Fruit fly (Drosophila melanogaster) whole organism, embryonic: ENCODE measurements around the gene ph-p.

Experiments
- ATbp ChIP-seq: fragments of 200-800 bp; sonication (Bioruptor generic); optimal IDR thresholded peaks from 2 replicates; lab custom pipeline; 2017; ENCODE audit warnings: missing biosample characterization, mild to moderate bottlenecking, missing genetic modification characterization, missing genetic modification reagents
- Adf1 ChIP-seq: fragments of 200-800 bp; sonication (Bioruptor generic); IDR thresholded peaks from 2 replicates; pipeline ENCODE4 v1.3.6; 2022; ENCODE audit warnings: missing biosample characterization, missing genetic modification characterization
- Antp ChIP-seq: fragments of 200-800 bp; sonication (Bioruptor generic); optimal IDR thresholded peaks from 3 replicates; lab custom pipeline; 2016; ENCODE audit warnings: missing biosample characterization, missing genetic modification characterization
- CG10147 ChIP-seq: fragments of 200-800 bp; sonication (Bioruptor generic); optimal IDR thresholded peaks from 2 replicates; lab custom pipeline; 2019; ENCODE audit warnings: missing biosample characterization, mild to moderate bottlenecking, missing genetic modification characterization, moderate library complexity
- CG10267 ChIP-seq: fragments of 200-800 bp; sonication (Bioruptor generic); optimal IDR thresholded peaks from 2 replicates; lab custom pipeline; 2018; ENCODE audit warnings: missing biosample characterization, mild to moderate bottlenecking, missing genetic modification characterization, moderate library complexity
- CG10462 ChIP-seq: fragments of 200-800 bp; sonication (Bioruptor generic); optimal IDR thresholded peaks from 2 replicates; lab custom pipeline; 2016; ENCODE audit warnings: missing biosample characterization, missing genetic modification characterization
- CG10565 ChIP-seq: fragments of 200-800 bp; sonication (Bioruptor generic); optimal IDR thresholded peaks from 3 replicates; lab custom pipeline; 2016; ENCODE audit warnings: missing biosample characterization, mild to moderate bottlenecking, missing genetic modification characterization
- CG13296 ChIP-seq: fragments of 200-800 bp; sonication (Bioruptor generic); optimal IDR thresholded peaks from 3 replicates; lab custom pipeline; 2018; ENCODE audit warnings: missing biosample characterization, mild to moderate bottlenecking, missing genetic modification characterization
- CG14441 ChIP-seq: fragments of 200-800 bp; sonication (Bioruptor generic); IDR thresholded peaks from 2 replicates; pipeline ENCODE4 v1.3.6; 2022; ENCODE audit warnings: missing biosample characterization, missing genetic modification characterization
- CG17385 ChIP-seq: fragments of 200-800 bp; sonication (Bioruptor generic); optimal IDR thresholded peaks from 3 replicates; lab custom pipeline; 2018; ENCODE audit warnings: missing biosample characterization, mild to moderate bottlenecking, missing genetic modification characterization
- CG1832 ChIP-seq: fragments of 200-800 bp; sonication (Bioruptor generic); optimal IDR thresholded peaks from 2 replicates; lab custom pipeline; 2017; ENCODE audit warnings: missing biosample characterization, mild to moderate bottlenecking, missing genetic modification characterization, inconsistent platforms
- CG2678 ChIP-seq: fragments of 200-800 bp; sonication (Bioruptor generic); optimal IDR thresholded peaks from 3 replicates; lab custom pipeline; 2019; ENCODE audit warnings: missing biosample characterization, mild to moderate bottlenecking, missing genetic modification characterization, moderate library complexity
- CG32532 ChIP-seq: fragments of 200-800 bp; sonication (Bioruptor generic); IDR thresholded peaks from 2 replicates; pipeline ENCODE4 v1.3.6; 2022; ENCODE audit warnings: missing biosample characterization, missing genetic modification characterization
- CG32767 ChIP-seq: fragments of 200-800 bp; sonication (Bioruptor generic); IDR thresholded peaks from 2 replicates; pipeline ENCODE4 v1.3.6; 2022; ENCODE audit warnings: missing biosample characterization, missing genetic modification characterization
- CG3838 ChIP-seq: fragments of 200-800 bp; sonication (Bioruptor generic); optimal IDR thresholded peaks from 3 replicates; lab custom pipeline; 2016; ENCODE audit warnings: missing biosample characterization, missing genetic modification characterization
- CG6683 ChIP-seq: fragments of 200-800 bp; sonication (Bioruptor generic); optimal IDR thresholded peaks from 2 replicates; lab custom pipeline; 2017; ENCODE audit warnings: missing biosample characterization, mild to moderate bottlenecking, missing genetic modification characterization, missing genetic modification reagents
- CG6791 ChIP-seq: fragments of 200-800 bp; sonication (Bioruptor generic); IDR thresholded peaks from 3 replicates; pipeline ENCODE4 v1.3.6; 2022; ENCODE audit warnings: missing biosample characterization, missing genetic modification characterization; ENCODE audit not compliant: partially characterized antibody
- CG7556 ChIP-seq: fragments of 200-800 bp; sonication (Bioruptor generic); optimal IDR thresholded peaks from 2 replicates; lab custom pipeline; 2017; ENCODE audit warnings: missing biosample characterization, mild to moderate bottlenecking, missing genetic modification characterization
- CG9727 ChIP-seq: fragments of 200-800 bp; sonication (Bioruptor generic); optimal IDR thresholded peaks from 3 replicates; lab custom pipeline; 2017; ENCODE audit warnings: missing biosample characterization, mild to moderate bottlenecking, missing genetic modification characterization
- Ets65A ChIP-seq: fragments of 200-800 bp; sonication (Bioruptor generic); peaks from one replicate; lab custom pipeline; 2016; ENCODE audit warnings: missing biosample characterization, missing genetic modification characterization
- HLH4C ChIP-seq: fragments of 200-800 bp; sonication (Bioruptor generic); IDR thresholded peaks from 3 replicates; pipeline ENCODE4 v1.3.6; 2022; ENCODE audit warnings: missing biosample characterization, missing genetic modification characterization; ENCODE audit not compliant: partially characterized antibody
- HmgD ChIP-seq: fragments of 200-800 bp; sonication (Bioruptor generic); optimal IDR thresholded peaks from 3 replicates; lab custom pipeline; 2016; ENCODE audit warnings: missing biosample characterization, missing genetic modification characterization
- Hr51 ChIP-seq, 2 experiments: fragments of 200-800 bp; sonication (Bioruptor generic); optimal IDR thresholded peaks; 2 replicates in 1 of 2; 3 replicates in 1 of 2; lab custom pipeline; 2016 to 2018; ENCODE audit warnings: missing biosample characterization in 2 of 2, missing genetic modification characterization in 2 of 2, mild to moderate bottlenecking in 1 of 2, moderate library complexity in 1 of 2
- Kr ChIP-seq: fragments of 200-800 bp; sonication (Bioruptor generic); optimal IDR thresholded peaks from 2 replicates; lab custom pipeline; 2017; ENCODE audit warnings: missing biosample characterization, mild to moderate bottlenecking, missing genetic modification characterization
- Lpt ChIP-seq: fragments of >200 bp; optimal IDR thresholded peaks from 2 replicates; lab custom pipeline; 2018; ENCODE audit warnings: missing biosample characterization, missing genetic modification characterization
- MESR4 ChIP-seq: fragments of 200-800 bp; sonication (Bioruptor generic); optimal IDR thresholded peaks from 2 replicates; lab custom pipeline; 2018; ENCODE audit warnings: missing biosample characterization, mild to moderate bottlenecking, missing genetic modification characterization, moderate library complexity
- Mad ChIP-seq: fragments of 200-800 bp; sonication (Bioruptor generic); optimal IDR thresholded peaks from 2 replicates; lab custom pipeline; 2016; ENCODE audit warnings: missing biosample characterization, missing genetic modification characterization
- Med ChIP-seq: fragments of 200-800 bp; sonication (Bioruptor generic); peaks from one replicate; lab custom pipeline; 2016; ENCODE audit warnings: missing biosample characterization, missing genetic modification characterization, mild to moderate bottlenecking, inconsistent platforms, moderate library complexity
- Opbp ChIP-seq: fragments of 200-800 bp; sonication (Bioruptor generic); IDR thresholded peaks from 3 replicates; pipeline ENCODE4 v1.3.6; 2022; ENCODE audit warnings: missing biosample characterization, missing genetic modification characterization; ENCODE audit not compliant: partially characterized antibody
- Pdp1 ChIP-seq, 2 experiments: fragments of 200-800 bp; sonication (Bioruptor generic); optimal IDR thresholded peaks; 3 replicates each; lab custom pipeline; 2016; ENCODE audit warnings: missing biosample characterization in 2 of 2, missing genetic modification characterization in 2 of 2, mild to moderate bottlenecking in 1 of 2, moderate library complexity in 1 of 2
- Sox102F ChIP-seq: fragments of 200-800 bp; sonication (Bioruptor generic); optimal IDR thresholded peaks from 2 replicates; lab custom pipeline; 2018; ENCODE audit warnings: missing biosample characterization, mild to moderate bottlenecking, missing genetic modification characterization, moderate library complexity
- YL-1 ChIP-seq: fragments of 200-800 bp; sonication (Bioruptor generic); optimal IDR thresholded peaks from 3 replicates; lab custom pipeline; 2017; ENCODE audit warnings: missing biosample characterization, mild to moderate bottlenecking, missing genetic modification characterization
- abd-A ChIP-seq: fragments of 200-800 bp; sonication (Bioruptor generic); optimal IDR thresholded peaks from 3 replicates; lab custom pipeline; 2019; ENCODE audit warnings: missing biosample characterization, mild to moderate bottlenecking, missing genetic modification characterization, moderate library complexity
- az2 ChIP-seq: fragments of 200-800 bp; sonication (Bioruptor generic); optimal IDR thresholded peaks from 3 replicates; lab custom pipeline; 2016; ENCODE audit warnings: missing biosample characterization, missing genetic modification characterization
- bbx ChIP-seq: fragments of 200-800 bp; sonication (Bioruptor generic); IDR thresholded peaks from 2 replicates; pipeline ENCODE4 v1.3.6; 2022; ENCODE audit warnings: missing biosample characterization, missing genetic modification characterization; ENCODE audit not compliant: partially characterized antibody
- cato ChIP-seq: fragments of 200-800 bp; sonication (Bioruptor generic); optimal IDR thresholded peaks from 2 replicates; lab custom pipeline; 2016; ENCODE audit warnings: missing biosample characterization, missing genetic modification characterization, borderline replicate concordance
- danr ChIP-seq: fragments of 200-800 bp; sonication (Bioruptor generic); IDR thresholded peaks from 2 replicates; pipeline ENCODE4 v1.3.6; 2022; ENCODE audit warnings: missing biosample characterization, missing genetic modification characterization
- fd102C ChIP-seq: fragments of 200-800 bp; sonication (Bioruptor generic); optimal IDR thresholded peaks from 2 replicates; lab custom pipeline; 2018; ENCODE audit warnings: missing biosample characterization, mild to moderate bottlenecking, missing genetic modification characterization, moderate library complexity
- kah ChIP-seq: fragments of 200-800 bp; sonication (Bioruptor generic); optimal IDR thresholded peaks from 2 replicates; lab custom pipeline; 2018; ENCODE audit warnings: missing biosample characterization, mild to moderate bottlenecking, missing genetic modification characterization
- nerfin-2 ChIP-seq: fragments of 200-800 bp; sonication (Bioruptor generic); IDR thresholded peaks from 2 replicates; pipeline ENCODE4 v1.3.6; 2022; ENCODE audit warnings: missing biosample characterization, missing genetic modification characterization; ENCODE audit not compliant: partially characterized antibody
- pb ChIP-seq: fragments of 200-800 bp; sonication (Bioruptor generic); optimal IDR thresholded peaks from 3 replicates; lab custom pipeline; 2016; ENCODE audit warnings: missing biosample characterization, missing genetic modification characterization
- peb ChIP-seq: fragments of 200-800 bp; sonication (Bioruptor generic); IDR thresholded peaks from 2 replicates; pipeline ENCODE4 v1.3.6; 2022; ENCODE audit warnings: missing biosample characterization, missing genetic modification characterization
- pita ChIP-seq: fragments of 200-800 bp; sonication (Bioruptor generic); optimal IDR thresholded peaks from 2 replicates; lab custom pipeline; 2017; ENCODE audit warnings: missing biosample characterization, mild to moderate bottlenecking, missing genetic modification characterization
- pzg ChIP-seq: fragments of 200-800 bp; sonication (Bioruptor generic); optimal IDR thresholded peaks from 3 replicates; lab custom pipeline; 2018; ENCODE audit warnings: missing biosample characterization, mild to moderate bottlenecking, missing genetic modification characterization, moderate library complexity
- ranshi ChIP-seq: fragments of 200-800 bp; sonication (Bioruptor generic); IDR thresholded peaks from 2 replicates; pipeline ENCODE4 v1.3.6; 2022; ENCODE audit warnings: missing biosample characterization, missing genetic modification characterization
- sens ChIP-seq: fragments of 200-800 bp; sonication (Bioruptor generic); peaks from one replicate; lab custom pipeline; 2016; ENCODE audit warnings: missing biosample characterization, missing genetic modification characterization
- so ChIP-seq: fragments of 200-800 bp; sonication (Bioruptor generic); IDR thresholded peaks from 3 replicates; pipeline ENCODE4 v1.3.6; 2022; ENCODE audit warnings: missing biosample characterization, missing genetic modification characterization
- stwl ChIP-seq: fragments of 200-800 bp; sonication (Bioruptor generic); optimal IDR thresholded peaks from 3 replicates; lab custom pipeline; 2018; ENCODE audit warnings: missing biosample characterization, mild to moderate bottlenecking, missing genetic modification characterization, moderate library complexity
- ttk ChIP-seq: fragments of 200-800 bp; sonication (Bioruptor generic); IDR thresholded peaks from 2 replicates; pipeline ENCODE4 v2.1.2; 2022; ENCODE audit warnings: missing biosample characterization, missing genetic modification characterization

The ph-p gene

DNA sequence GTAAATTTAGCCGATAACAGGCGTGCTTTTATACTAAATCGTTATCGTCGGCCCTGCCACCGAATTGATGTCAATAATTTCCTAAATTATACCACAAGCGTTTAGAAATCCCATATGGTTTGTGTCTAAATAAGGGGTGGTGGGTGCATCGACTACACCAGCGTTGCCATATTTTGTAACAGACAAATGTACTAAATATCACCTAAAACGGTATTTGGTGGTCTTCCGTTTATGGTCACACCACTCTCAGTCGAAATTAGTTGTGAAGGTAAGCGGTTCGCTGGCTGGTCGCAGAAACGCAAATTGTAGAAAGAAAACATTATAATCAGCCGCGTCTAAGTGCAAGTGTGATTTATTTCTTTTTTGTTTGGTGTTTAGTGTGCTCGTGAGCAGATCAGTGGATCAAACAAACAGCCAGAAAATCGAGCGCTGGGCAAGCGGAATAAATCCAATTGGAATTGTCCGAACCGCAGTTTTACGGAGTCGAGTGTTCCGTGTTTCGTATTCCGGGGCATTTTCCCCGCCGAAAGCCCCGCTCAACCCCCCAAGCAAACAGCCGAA lies 57.7 kb downstream of the ph-p start, which contains the start of the genes CG16903 and Unc-76 (continued):
- TF ChIP-seq bbx (GFP tag; lab: Robert Waterston, UW) (peak; percentile 29; the same call in 1 of the 2 replicates), CG13296 (peak; percentile 50), ATbp (GFP tag; lab: Kevin White, UChicago) (no peak), Kr (no peak), CG7556 (GFP tag; lab: Kevin White, UChicago) (peak; percentile 24), cato (GFP tag; lab: Kevin White, UChicago) (no peak), YL-1 (peak; percentile 73), CG32767 (GFP tag; lab: Robert Waterston, UW) (no peak), kah (GFP tag; lab: Kevin White, UChicago) (peak; percentile 52), CG10565 (GFP tag; lab: Kevin White, UChicago) (no peak), Ets65A (GFP tag; lab: Kevin White, UChicago) (peak; percentile 88), abd-A (tag; lab: Kevin White, UChicago) (peak; percentile 71), Opbp (GFP tag; lab: Robert Waterston, UW) (peak; percentile 45; the same call in 1 of the 3 replicates), CG14441 (no peak), nerfin-2 (GFP tag; lab: Robert Waterston, UW) (no peak), ttk (GFP tag; lab: Robert Waterston, UW) (peak; percentile 22; the same call in 1 of the 2 replicates), Pdp1 (GFP tag; optimal IDR thresholded peaks at IDR 0.05; lab: Kevin White, UChicago) (peak in 1 of 2 experiments; percentile 68), Lpt (GFP tag; lab: Kevin White, UChicago) (no peak), CG6791 (0 out of 3 replicates have a peak, but pooled peaks have one; percentile 49), sens (GFP tag; lab: Kevin White, UChicago) (peak; percentile 82), CG6683 (GFP tag; lab: Kevin White, UChicago) (no peak), HLH4C (GFP tag; lab: Robert Waterston, UW) (peak; percentile 49), ranshi (no peak), CG9727 (peak; percentile 7), CG1832 (no peak), pita (GFP tag; lab: Kevin White, UChicago) (peak; percentile 95), Antp (GFP tag; lab: Kevin White, UChicago) (peak; percentile 6), danr (GFP tag; lab: Robert Waterston, UW) (no peak), Mad (GFP tag; lab: Kevin White, UChicago) (no peak), CG10462 (GFP tag; lab: Kevin White, UChicago) (no peak), CG17385 (GFP tag; lab: Kevin White, UChicago) (peak; percentile 51), MESR4 (peak; percentile 91), CG32532 (GFP tag; lab: Robert Waterston, UW) (peak; percentile 52), pb (GFP tag; lab: Kevin White, UChicago) (peak; percentile 63), az2 (GFP tag; lab: Kevin White, UChicago) (no peak), Hr51 (GFP tag; optimal IDR thresholded peaks at IDR 0.05; lab: Kevin White, UChicago) (peak in 1 of 2 experiments; percentile 47), Sox102F (GFP tag; lab: Kevin White, UChicago) (no peak), Med (GFP tag; lab: Kevin White, UChicago) (peak; percentile 95), peb (GFP tag; lab: Robert Waterston, UW) (no peak), stwl (tag; lab: Kevin White, UChicago) (peak; percentile 75), CG10147 (GFP tag; lab: Kevin White, UChicago) (peak; percentile 9), CG2678 (tag; lab: Kevin White, UChicago) (peak; percentile 41), HmgD (peak; percentile 66), Adf1 (GFP tag; lab: Robert Waterston, UW) (no peak; the same call in 1 of the 2 replicates), CG3838 (GFP tag; lab: Kevin White, UChicago) (no peak), pzg (GFP tag; lab: Kevin White, UChicago) (peak; percentile 100), so (GFP tag; lab: Robert Waterston, UW) (peak; percentile 26; the same call in 1 of the 3 replicates), fd102C (GFP tag; lab: Kevin White, UChicago) (no peak), CG10267 (tag; lab: Kevin White, UChicago) (peak; percentile 81)
